Fruit fly (Drosophila melanogaster) whole organism, prepupa: ENCODE results near the gene CG9257.

ENCODE experiments used
- CG10631 ChIP-seq: fragments of 200-800 bp; sonication (Bioruptor generic); optimal IDR thresholded peaks from 2 replicates; lab custom pipeline; 2016; ENCODE audit warnings: missing biosample characterization, missing genetic modification characterization
- CG11294 ChIP-seq: fragments of 200-800 bp; sonication (Bioruptor generic); IDR thresholded peaks from 2 replicates; pipeline ENCODE4 v1.3.6; 2022; ENCODE audit warnings: missing biosample characterization, missing genetic modification characterization
- CG1621 ChIP-seq: fragments of 200-800 bp; sonication (Bioruptor generic); optimal IDR thresholded peaks from 3 replicates; lab custom pipeline; 2018; ENCODE audit warnings: missing biosample characterization, mild to moderate bottlenecking, missing genetic modification characterization
- CG16779 ChIP-seq: fragments of 200-800 bp; sonication (Bioruptor generic); optimal IDR thresholded peaks from 3 replicates; lab custom pipeline; 2017; ENCODE audit warnings: missing biosample characterization, mild to moderate bottlenecking, missing genetic modification characterization
- CG3032 ChIP-seq: fragments of 200-800 bp; optimal IDR thresholded peaks from 2 replicates; lab custom pipeline; 2019; ENCODE audit warnings: missing biosample characterization, mild to moderate bottlenecking, missing genetic modification characterization, moderate library complexity
- CG31627 ChIP-seq: fragments of 200-800 bp; sonication (Bioruptor generic); optimal IDR thresholded peaks from 3 replicates; lab custom pipeline; 2016; ENCODE audit warnings: missing biosample characterization, missing genetic modification characterization
- CG32006 ChIP-seq: fragments of 200-800 bp; sonication (Bioruptor generic); optimal IDR thresholded peaks from 3 replicates; lab custom pipeline; 2017; ENCODE audit warnings: missing biosample characterization, mild to moderate bottlenecking, missing genetic modification characterization
- CG34406 ChIP-seq: fragments of 200-800 bp; sonication (Bioruptor generic); optimal IDR thresholded peaks from 3 replicates; lab custom pipeline; 2016; ENCODE audit warnings: missing biosample characterization, missing genetic modification characterization
- CG4318 ChIP-seq: fragments of 200-800 bp; sonication (Bioruptor generic); optimal IDR thresholded peaks from 3 replicates; lab custom pipeline; 2017; ENCODE audit warnings: missing biosample characterization, mild to moderate bottlenecking, missing genetic modification characterization
- CG6163 ChIP-seq: fragments of 200-800 bp; sonication (Bioruptor generic); IDR thresholded peaks from 3 replicates; pipeline ENCODE4 v1.3.6; 2022; ENCODE audit warnings: missing biosample characterization, missing genetic modification characterization
- CG6854 ChIP-seq: fragments of 200-800 bp; sonication (Bioruptor generic); optimal IDR thresholded peaks from 2 replicates; lab custom pipeline; 2017; ENCODE audit warnings: missing biosample characterization, mild to moderate bottlenecking, missing genetic modification characterization
- CG7368 ChIP-seq: fragments of 200-800 bp; sonication (Bioruptor generic); optimal IDR thresholded peaks from 3 replicates; lab custom pipeline; 2016; ENCODE audit warnings: missing biosample characterization, missing genetic modification characterization
- CG8632 ChIP-seq: fragments of 200-800 bp; sonication (Bioruptor generic); optimal IDR thresholded peaks from 3 replicates; lab custom pipeline; 2016; ENCODE audit warnings: missing biosample characterization, missing genetic modification characterization
- CG9139 ChIP-seq: fragments of 200-800 bp; sonication (Bioruptor generic); optimal IDR thresholded peaks from 3 replicates; lab custom pipeline; 2017; ENCODE audit warnings: missing biosample characterization, mild to moderate bottlenecking, missing genetic modification characterization
- Eip75B ChIP-seq: fragments of 200-800 bp; sonication (Bioruptor generic); optimal IDR thresholded peaks from 3 replicates; lab custom pipeline; 2016; ENCODE audit warnings: missing biosample characterization, missing genetic modification characterization
- Eip78C ChIP-seq: fragments of 200-800 bp; sonication (Bioruptor generic); peaks from one replicate; lab custom pipeline; 2016; ENCODE audit warnings: missing biosample characterization, missing genetic modification characterization
- Ets21C ChIP-seq: fragments of 200-800 bp; sonication (Bioruptor generic); optimal IDR thresholded peaks from 3 replicates; lab custom pipeline; 2016; ENCODE audit warnings: missing biosample characterization, missing genetic modification characterization
- Gug ChIP-seq: fragments of 200-800 bp; sonication (Bioruptor generic); IDR thresholded peaks from 2 replicates; pipeline ENCODE4 v1.3.6; 2022; ENCODE audit warnings: missing biosample characterization, missing genetic modification characterization
- Hr39 ChIP-seq: fragments of 200-800 bp; sonication (Bioruptor generic); optimal IDR thresholded peaks from 2 replicates; lab custom pipeline; 2016; ENCODE audit warnings: missing biosample characterization, missing genetic modification characterization
- Hr4 ChIP-seq: fragments of 200-800 bp; sonication (Bioruptor generic); optimal IDR thresholded peaks from 3 replicates; lab custom pipeline; 2016; ENCODE audit warnings: missing biosample characterization, missing genetic modification characterization
- Lpt ChIP-seq: fragments of 200-800 bp; sonication (Bioruptor generic); optimal IDR thresholded peaks from 3 replicates; lab custom pipeline; 2016; ENCODE audit warnings: missing biosample characterization, missing genetic modification characterization
- Sox102F ChIP-seq: fragments of 200-800 bp; sonication (Bioruptor generic); optimal IDR thresholded peaks from 2 replicates; lab custom pipeline; 2016; ENCODE audit warnings: missing biosample characterization, mild to moderate bottlenecking, missing genetic modification characterization
- Sox14 ChIP-seq: fragments of 200-800 bp; sonication (Bioruptor generic); optimal IDR thresholded peaks from 3 replicates; lab custom pipeline; 2016; ENCODE audit warnings: missing biosample characterization, missing genetic modification characterization
- Sox15 ChIP-seq: fragments of 200-800 bp; sonication (Bioruptor generic); optimal IDR thresholded peaks from 3 replicates; lab custom pipeline; 2016; ENCODE audit warnings: missing biosample characterization, missing genetic modification characterization
- achi ChIP-seq: fragments of 200-800 bp; sonication (Bioruptor generic); optimal IDR thresholded peaks from 3 replicates; lab custom pipeline; 2016; ENCODE audit warnings: missing biosample characterization, missing genetic modification characterization
- acj6 ChIP-seq: fragments of 200-800 bp; sonication (Bioruptor generic); optimal IDR thresholded peaks from 3 replicates; lab custom pipeline; 2016; ENCODE audit warnings: missing biosample characterization, missing genetic modification characterization
- dsx ChIP-seq: fragments of 200-800 bp; optimal IDR thresholded peaks from 3 replicates; lab custom pipeline; 2019; ENCODE audit warnings: missing biosample characterization, mild to moderate bottlenecking, missing genetic modification characterization, moderate library complexity; ENCODE audit not compliant: poor library complexity, severe bottlenecking
- esn ChIP-seq: fragments of 200-800 bp; sonication (Bioruptor generic); optimal IDR thresholded peaks from 2 replicates; lab custom pipeline; 2016; ENCODE audit warnings: missing biosample characterization, mild to moderate bottlenecking, missing genetic modification characterization, moderate library complexity
- fd85E ChIP-seq: fragments of 200-800 bp; sonication (Bioruptor generic); optimal IDR thresholded peaks from 3 replicates; lab custom pipeline; 2016; ENCODE audit warnings: missing biosample characterization, missing genetic modification characterization
- fkh ChIP-seq: fragments of 200-800 bp; sonication (Bioruptor generic); optimal IDR thresholded peaks from 3 replicates; lab custom pipeline; 2017; ENCODE audit warnings: missing biosample characterization, mild to moderate bottlenecking, missing genetic modification characterization, moderate library complexity
- lz ChIP-seq: fragments of 200-800 bp; sonication (Bioruptor generic); optimal IDR thresholded peaks from 3 replicates; lab custom pipeline; 2016; ENCODE audit warnings: missing biosample characterization, missing genetic modification characterization
- net ChIP-seq: fragments of 200-800 bp; sonication (Bioruptor generic); optimal IDR thresholded peaks from 3 replicates; lab custom pipeline; 2016; ENCODE audit warnings: missing biosample characterization, missing genetic modification characterization
- pdm3 ChIP-seq: fragments of 200-800 bp; sonication (Bioruptor generic); optimal IDR thresholded peaks from 3 replicates; lab custom pipeline; 2016; ENCODE audit warnings: missing biosample characterization, missing genetic modification characterization
- salr ChIP-seq, 2 experiments: fragments of 200-800 bp; sonication (Bioruptor generic); optimal IDR thresholded peaks; 3 replicates each; lab custom pipeline; 2016 to 2018; ENCODE audit warnings: missing biosample characterization in 2 of 2, missing genetic modification characterization in 2 of 2, mild to moderate bottlenecking in 1 of 2
- ss ChIP-seq, 2 experiments: fragments of 200-800 bp; sonication (Bioruptor generic); optimal IDR thresholded peaks; 2 replicates in 1 of 2; 3 replicates in 1 of 2; lab custom pipeline; 2017 to 2018; ENCODE audit warnings: mild to moderate bottlenecking in 2 of 2, missing biosample characterization in 2 of 2, missing genetic modification characterization in 2 of 2, moderate library complexity in 1 of 2
- topi ChIP-seq: fragments of 200-800 bp; sonication (Bioruptor generic); optimal IDR thresholded peaks from 3 replicates; lab custom pipeline; 2016; ENCODE audit warnings: missing biosample characterization, missing genetic modification characterization
- vri ChIP-seq: fragments of 200-800 bp; sonication (Bioruptor generic); optimal IDR thresholded peaks from 3 replicates; lab custom pipeline; 2016; ENCODE audit warnings: missing biosample characterization, mild to moderate bottlenecking, missing genetic modification characterization

Gene CG9257

DNA sequence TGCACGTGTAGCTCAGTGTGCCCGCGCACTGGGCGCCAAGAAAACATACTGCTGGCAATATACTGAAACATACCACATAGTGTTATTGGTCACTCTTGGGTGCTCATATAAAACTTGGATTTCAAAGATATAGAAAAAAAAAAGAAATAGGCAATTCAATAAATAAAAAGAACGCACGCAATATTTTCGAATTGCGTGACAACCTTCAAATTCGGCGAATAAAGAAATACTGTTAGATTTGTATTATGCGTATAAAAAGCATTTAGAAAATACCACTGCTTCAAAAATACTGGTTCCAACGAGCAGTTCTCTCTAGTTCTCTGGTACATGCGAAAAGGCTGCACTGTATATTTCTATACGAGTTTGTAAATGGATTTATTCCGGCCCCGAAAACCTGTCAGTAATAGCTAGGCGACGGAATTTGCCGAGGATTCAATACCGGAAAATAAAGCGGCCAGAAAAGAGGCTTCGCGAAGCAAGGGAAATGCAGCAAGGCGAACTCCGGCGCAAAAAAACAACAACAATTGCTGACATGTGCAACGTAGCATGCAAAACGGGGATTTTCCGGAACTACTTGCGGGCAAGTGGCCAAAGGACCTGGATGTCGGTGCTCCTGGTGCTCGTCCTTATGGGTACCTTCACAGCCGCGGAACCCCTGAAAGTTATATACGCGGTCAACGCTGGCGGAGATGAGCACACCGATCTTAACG lies at the start of gene CG9257:
Gene CG9257, plus strand, starts transcription at position 345 of the 710 bp plus-strand sequence.
- TF ChIP-seq CG31627 (peak; percentile 13), pdm3 (GFP tag; lab: Kevin White, UChicago) (peak; percentile 12), esn (GFP tag; lab: Kevin White, UChicago) (peak; percentile 48), acj6 (no peak), achi (no peak), Hr39 (GFP tag; lab: Kevin White, UChicago) (peak; percentile 20), Gug (GFP tag; lab: Robert Waterston, UW) (no peak), Hr4 (GFP tag; lab: Kevin White, UChicago) (no peak), Sox14 (GFP tag; lab: Kevin White, UChicago) (peak; percentile 18), CG1621 (tag; lab: Kevin White, UChicago) (peak; percentile 40), Sox15 (GFP tag; lab: Kevin White, UChicago) (no peak), CG10631 (GFP tag; lab: Kevin White, UChicago) (peak; percentile 3), Eip78C (GFP tag; lab: Kevin White, UChicago) (peak; percentile 24)
- TF ChIP-seq, all 60 proteins: peak for 8

DNA sequence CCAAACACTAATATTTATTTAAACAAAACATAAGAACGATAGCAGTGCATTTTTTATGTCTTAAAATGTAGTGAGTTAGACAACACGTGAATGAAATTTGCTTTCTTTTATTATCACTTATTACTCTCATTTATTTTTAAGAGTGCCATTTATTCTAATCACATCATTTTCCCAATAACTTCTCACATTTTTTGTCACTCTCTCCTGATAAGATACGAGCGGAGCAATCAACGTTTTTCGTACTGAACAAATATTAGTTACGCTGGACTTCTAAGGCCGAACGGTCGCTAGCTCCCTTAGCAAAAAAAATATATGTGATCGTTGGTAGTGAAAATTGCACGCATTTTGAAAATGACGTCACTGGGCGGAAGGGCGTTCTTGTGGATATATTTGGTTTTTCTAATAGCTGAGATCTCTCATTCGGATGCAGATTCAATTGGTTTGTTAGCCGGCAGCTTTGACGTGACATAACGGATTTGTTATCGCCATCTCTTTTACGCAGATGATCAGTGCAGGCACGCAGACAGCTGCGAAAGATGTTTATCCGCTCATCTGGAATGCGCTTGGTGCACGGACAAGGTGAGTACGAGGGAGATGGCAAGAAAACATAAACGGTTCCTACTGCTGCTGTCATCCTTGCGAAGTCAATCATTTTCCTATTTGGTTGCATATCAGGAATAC lies 49.6 kb upstream of the CG9257 start, which contains the start of gene Itgbn:
Gene Itgbn, plus strand, starts transcription at position 251 of the 681 bp plus-strand sequence.
- peak; percentile 24 for TF ChIP-seq fkh (GFP tag; lab: Kevin White, UChicago)
- TF ChIP-seq ss (GFP tag; optimal IDR thresholded peaks at IDR 0.05; lab: Kevin White, UChicago): no peak
- TF ChIP-seq net (GFP tag; lab: Kevin White, UChicago): no peak
- peak; percentile 63 for TF ChIP-seq vri (GFP tag; lab: Kevin White, UChicago)

- TF ChIP-seq vri (GFP tag; lab: Kevin White, UChicago) (peak; percentile 40), CG9139 (GFP tag; lab: Kevin White, UChicago) (no peak)
Measured at dm6 chr2L:21053623-21054022, 48.9 kb upstream of the CG9257 start.

DNA sequence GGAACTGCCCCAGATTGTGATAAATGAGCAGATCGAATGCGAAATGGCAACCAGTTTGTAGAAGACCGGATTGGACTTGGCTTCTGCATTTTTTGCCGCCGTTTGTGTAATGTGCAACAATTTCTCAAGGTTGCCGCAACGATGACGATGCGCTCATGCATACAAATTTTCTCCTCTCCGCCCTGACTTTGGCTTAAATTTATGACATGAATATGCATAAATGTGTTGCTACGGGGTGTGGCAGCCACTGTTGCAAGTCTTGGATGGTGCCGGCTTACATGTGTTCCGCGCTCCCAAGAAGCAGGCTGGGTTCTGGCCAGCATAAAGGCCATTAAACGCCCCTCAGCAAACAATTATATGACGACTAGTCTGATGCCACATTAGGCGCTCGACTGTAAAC lies 41.0 kb upstream of the CG9257 start:
- TF ChIP-seq ss (GFP tag; optimal IDR thresholded peaks at IDR 0.05; lab: Kevin White, UChicago) (peak in 1 of 2 experiments; percentile 63), dsx (peak; percentile 67), net (GFP tag; lab: Kevin White, UChicago) (no peak), salr (GFP tag; optimal IDR thresholded peaks at IDR 0.05; lab: Kevin White, UChicago) (peak in 1 of 2 experiments; percentile 53)

dm6 chr2L:21062611-21063010 lies 39.9 kb upstream of the CG9257 start:
- TF ChIP-seq fkh (GFP tag; lab: Kevin White, UChicago): peak; percentile 33
- TF ChIP-seq dsx: no peak
- no peak for TF ChIP-seq fd85E (GFP tag; lab: Kevin White, UChicago)

DNA sequence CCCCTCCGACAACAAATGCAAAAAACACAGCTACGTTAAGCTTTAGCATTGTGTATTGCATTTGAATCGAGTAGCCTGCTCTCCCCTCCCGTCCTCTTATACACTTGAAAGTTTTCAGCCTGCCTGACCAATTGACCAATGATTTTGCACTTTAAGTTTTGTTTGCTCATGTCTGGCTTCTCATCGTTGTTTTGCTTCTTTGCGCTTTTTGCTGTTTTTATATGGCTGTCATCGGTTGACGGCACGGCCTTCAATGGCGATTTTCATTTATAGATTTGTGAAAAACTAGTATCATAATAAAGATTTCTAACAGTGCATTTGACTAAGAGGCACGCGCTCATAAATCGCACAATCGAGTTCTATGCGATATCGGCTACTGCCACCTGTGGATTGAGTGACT lies 36.7 kb upstream of the CG9257 start:
- TF ChIP-seq CG7368 (GFP tag; lab: Kevin White, UChicago) (no peak), dsx (no peak), Sox14 (GFP tag; lab: Kevin White, UChicago) (no peak), CG16779 (no peak), lz (GFP tag; lab: Kevin White, UChicago) (no peak), CG11294 (peak; percentile 45; the same call in 1 of the 2 replicates), CG1621 (tag; lab: Kevin White, UChicago) (no peak), CG8632 (GFP tag; lab: Kevin White, UChicago) (no peak), CG34406 (no peak), Ets21C (GFP tag; lab: Kevin White, UChicago) (no peak), acj6 (no peak), Eip75B (GFP tag; lab: Kevin White, UChicago) (no peak), CG6854 (GFP tag; lab: Kevin White, UChicago) (no peak), Lpt (GFP tag; lab: Kevin White, UChicago) (peak; percentile 19), Gug (GFP tag; lab: Robert Waterston, UW) (peak; percentile 56), net (GFP tag; lab: Kevin White, UChicago) (no peak), CG4318 (GFP tag; lab: Kevin White, UChicago) (peak; percentile 25), achi (no peak), CG32006 (peak; percentile 62), CG31627 (no peak), CG3032 (tag; lab: Kevin White, UChicago) (no peak), esn (GFP tag; lab: Kevin White, UChicago) (no peak), Sox102F (GFP tag; lab: Kevin White, UChicago) (no peak), Eip78C (GFP tag; lab: Kevin White, UChicago) (no peak), CG6163 (GFP tag; lab: Robert Waterston, UW) (no peak), topi (no peak), ss (GFP tag; optimal IDR thresholded peaks at IDR 0.05; lab: Kevin White, UChicago) (no peak)
